Fruit fly (Drosophila melanogaster) whole organism, embryonic: ENCODE results near the gene att-ORFB.
A peak's percentile ranks its signal among the peaks of the same experiment; 100 is the strongest.

Source experiments
- CG10366 ChIP-seq: fragments of 200-800 bp; sonication (Bioruptor generic); IDR thresholded peaks from 2 replicates; pipeline ENCODE4 v1.3.6; 2022; ENCODE audit warnings: missing biosample characterization, missing genetic modification characterization
- CG12071 ChIP-seq: fragments of 200-800 bp; sonication (Bioruptor generic); optimal IDR thresholded peaks from 3 replicates; lab custom pipeline; 2018; ENCODE audit warnings: missing biosample characterization, mild to moderate bottlenecking, missing genetic modification characterization
- CG13287 ChIP-seq: fragments of 200-800 bp; sonication (Bioruptor generic); IDR thresholded peaks from 2 replicates; pipeline ENCODE4 v1.3.6; 2022; ENCODE audit warnings: missing biosample characterization, missing genetic modification characterization; ENCODE audit not compliant: partially characterized antibody
- CG14014 ChIP-seq: fragments of 200-800 bp; sonication (Bioruptor generic); IDR thresholded peaks from 2 replicates; pipeline ENCODE4 v1.3.6; 2022; ENCODE audit warnings: missing biosample characterization, missing genetic modification characterization
- CG17829 ChIP-seq: fragments of 200-800 bp; optimal IDR thresholded peaks from 2 replicates; lab custom pipeline; 2019; ENCODE audit warnings: missing biosample characterization, mild to moderate bottlenecking, missing genetic modification characterization, moderate library complexity
- CG2120 ChIP-seq: fragments of 200-800 bp; sonication (Bioruptor generic); optimal IDR thresholded peaks from 3 replicates; lab custom pipeline; 2016; ENCODE audit warnings: missing biosample characterization, missing genetic modification characterization
- CG31441 ChIP-seq: fragments of 200-800 bp; sonication (Bioruptor generic); IDR thresholded peaks from 2 replicates; pipeline ENCODE4 v1.3.6; 2022; ENCODE audit warnings: missing biosample characterization, missing genetic modification characterization
- CG34422 ChIP-seq: fragments of 200-800 bp; sonication (Bioruptor generic); IDR thresholded peaks from 3 replicates; pipeline ENCODE4 v1.3.6; 2022; ENCODE audit warnings: missing biosample characterization, missing genetic modification characterization
- CG4360 ChIP-seq: fragments of 200-800 bp; sonication (Bioruptor generic); IDR thresholded peaks from 2 replicates; pipeline ENCODE4 v1.3.6; 2022; ENCODE audit warnings: missing biosample characterization, missing genetic modification characterization
- CG4424 ChIP-seq: fragments of 200-800 bp; sonication (Bioruptor generic); optimal IDR thresholded peaks from 3 replicates; lab custom pipeline; 2016; ENCODE audit warnings: missing biosample characterization, missing genetic modification characterization
- CG6683 ChIP-seq: fragments of 200-800 bp; sonication (Bioruptor generic); optimal IDR thresholded peaks from 2 replicates; lab custom pipeline; 2017; ENCODE audit warnings: missing biosample characterization, mild to moderate bottlenecking, missing genetic modification characterization, missing genetic modification reagents
- CG6765 ChIP-seq: fragments of 200-800 bp; sonication (Bioruptor generic); optimal IDR thresholded peaks from 3 replicates; lab custom pipeline; 2017; ENCODE audit warnings: missing biosample characterization, mild to moderate bottlenecking, missing genetic modification characterization
- CG7963 ChIP-seq: fragments of 200-800 bp; sonication (Bioruptor generic); IDR thresholded peaks from 3 replicates; pipeline ENCODE4 v1.3.6; 2022; ENCODE audit warnings: missing biosample characterization, missing genetic modification characterization; ENCODE audit not compliant: partially characterized antibody
- CkIIα-i1 ChIP-seq: fragments of 200-800 bp; sonication (Bioruptor generic); IDR thresholded peaks from 2 replicates; pipeline ENCODE4 v1.3.6; 2022; ENCODE audit warnings: missing biosample characterization, missing genetic modification characterization
- CrebB ChIP-seq: fragments of 200-800 bp; sonication (Bioruptor generic); optimal IDR thresholded peaks from 3 replicates; lab custom pipeline; 2018; ENCODE audit warnings: missing biosample characterization, mild to moderate bottlenecking, missing genetic modification characterization
- HHEX ChIP-seq: fragments of 200-800 bp; sonication (Bioruptor generic); optimal IDR thresholded peaks from 3 replicates; lab custom pipeline; 2017; ENCODE audit warnings: missing biosample characterization, mild to moderate bottlenecking, missing genetic modification characterization, missing genetic modification reagents
- Lhr ChIP-seq: fragments of 200-800 bp; sonication (Bioruptor generic); optimal IDR thresholded peaks from 3 replicates; lab custom pipeline; 2017; ENCODE audit warnings: mild to moderate bottlenecking, missing biosample characterization, missing genetic modification reagents, missing genetic modification characterization
- MESR4 ChIP-seq: fragments of 200-800 bp; sonication (Bioruptor generic); optimal IDR thresholded peaks from 2 replicates; lab custom pipeline; 2018; ENCODE audit warnings: missing biosample characterization, mild to moderate bottlenecking, missing genetic modification characterization, moderate library complexity
- Mad ChIP-seq: fragments of 200-800 bp; sonication (Bioruptor generic); optimal IDR thresholded peaks from 2 replicates; lab custom pipeline; 2016; ENCODE audit warnings: missing biosample characterization, missing genetic modification characterization
- Max ChIP-seq: fragments of 200-800 bp; sonication (Bioruptor generic); optimal IDR thresholded peaks from 2 replicates; lab custom pipeline; 2016; ENCODE audit warnings: missing biosample characterization, mild to moderate bottlenecking, missing genetic modification characterization
- Med ChIP-seq: fragments of 200-800 bp; sonication (Bioruptor generic); peaks from one replicate; lab custom pipeline; 2016; ENCODE audit warnings: missing biosample characterization, missing genetic modification characterization, mild to moderate bottlenecking, inconsistent platforms, moderate library complexity
- Neu2 ChIP-seq: fragments of 200-800 bp; sonication (Bioruptor generic); optimal IDR thresholded peaks from 3 replicates; lab custom pipeline; 2016; ENCODE audit warnings: missing biosample characterization, missing genetic modification characterization, borderline replicate concordance
- NfI ChIP-seq: fragments of 200-800 bp; sonication (Bioruptor generic); optimal IDR thresholded peaks from 3 replicates; lab custom pipeline; 2018; ENCODE audit warnings: missing biosample characterization, mild to moderate bottlenecking, missing genetic modification characterization, moderate library complexity
- Rfx ChIP-seq: fragments of 200-800 bp; sonication (Bioruptor generic); IDR thresholded peaks from 2 replicates; pipeline ENCODE4 v1.3.6; 2022; ENCODE audit warnings: missing biosample characterization, missing genetic modification characterization
- bcd ChIP-seq: fragments of 200-800 bp; sonication (Bioruptor generic); optimal IDR thresholded peaks from 2 replicates; lab custom pipeline; 2017; ENCODE audit warnings: missing biosample characterization, mild to moderate bottlenecking, missing genetic modification characterization
- caup ChIP-seq: fragments of 200-800 bp; sonication (Bioruptor generic); optimal IDR thresholded peaks from 3 replicates; lab custom pipeline; 2017; ENCODE audit warnings: missing biosample characterization, mild to moderate bottlenecking, missing genetic modification characterization, moderate library complexity; ENCODE audit not compliant: severe bottlenecking
- chinmo ChIP-seq: fragments of 200-800 bp; sonication (Bioruptor generic); IDR thresholded peaks from 4 replicates; pipeline ENCODE4 v1.3.6; 2022; ENCODE audit warnings: missing biosample characterization, missing genetic modification characterization; ENCODE audit not compliant: partially characterized antibody
- chm ChIP-seq: fragments of 200-800 bp; sonication (Bioruptor generic); IDR thresholded peaks from 2 replicates; pipeline ENCODE4 v1.3.6; 2022; ENCODE audit warnings: missing biosample characterization, missing genetic modification characterization
- croc ChIP-seq: fragments of 200-800 bp; sonication (Bioruptor generic); conservative IDR thresholded peaks from 3 replicates; pipeline ENCODE4 v1.3.6; 2022; ENCODE audit warnings: missing biosample characterization, missing genetic modification characterization
- dpn ChIP-seq, 2 experiments: fragments of 200-800 bp; sonication (Bioruptor generic); optimal IDR thresholded peaks; 3 replicates each; lab custom pipeline; 2016; ENCODE audit warnings: missing biosample characterization in 2 of 2, missing genetic modification characterization in 2 of 2
- dysf ChIP-seq: fragments of 200-800 bp; sonication (Bioruptor generic); IDR thresholded peaks from 3 replicates; pipeline ENCODE4 v1.3.6; 2022; ENCODE audit warnings: missing biosample characterization, missing genetic modification characterization
- exex ChIP-seq: fragments of 200-800 bp; sonication (Bioruptor generic); optimal IDR thresholded peaks from 4 replicates; lab custom pipeline; 2018; ENCODE audit warnings: missing biosample characterization, mild to moderate bottlenecking, missing genetic modification characterization, moderate library complexity
- fu2 ChIP-seq: fragments of 200-800 bp; sonication (Bioruptor generic); optimal IDR thresholded peaks from 2 replicates; lab custom pipeline; 2016; ENCODE audit warnings: missing biosample characterization, missing genetic modification characterization
- grau ChIP-seq: fragments of 200-800 bp; optimal IDR thresholded peaks from 3 replicates; lab custom pipeline; 2019; ENCODE audit warnings: missing biosample characterization, mild to moderate bottlenecking, missing genetic modification characterization, moderate library complexity
- ind ChIP-seq: fragments of 200-800 bp; sonication (Bioruptor generic); optimal IDR thresholded peaks from 3 replicates; lab custom pipeline; 2016; ENCODE audit warnings: missing biosample characterization, missing genetic modification characterization
- jumu ChIP-seq: fragments of 200-800 bp; sonication (Bioruptor generic); optimal IDR thresholded peaks from 3 replicates; lab custom pipeline; 2016; ENCODE audit warnings: missing biosample characterization, missing genetic modification characterization
- kay ChIP-seq: fragments of 200-800 bp; sonication (Bioruptor generic); optimal IDR thresholded peaks from 2 replicates; lab custom pipeline; 2016; ENCODE audit warnings: missing biosample characterization, missing genetic modification characterization
- kni ChIP-seq: fragments of 200-800 bp; sonication (Bioruptor generic); optimal IDR thresholded peaks from 3 replicates; lab custom pipeline; 2017; ENCODE audit warnings: mild to moderate bottlenecking, missing biosample characterization, missing genetic modification reagents, missing genetic modification characterization
- lab ChIP-seq: fragments of 200-800 bp; sonication (Bioruptor generic); optimal IDR thresholded peaks from 3 replicates; lab custom pipeline; 2017; ENCODE audit warnings: missing biosample characterization, missing genetic modification characterization, mild to moderate bottlenecking, moderate library complexity, missing genetic modification reagents
- odd ChIP-seq: fragments of 200-800 bp; sonication (Bioruptor generic); optimal IDR thresholded peaks from 2 replicates; lab custom pipeline; 2017; ENCODE audit warnings: missing biosample characterization, mild to moderate bottlenecking, missing genetic modification characterization
- pho ChIP-seq: fragments of 200-800 bp; sonication (Bioruptor generic); optimal IDR thresholded peaks from 2 replicates; lab custom pipeline; 2016; ENCODE audit warnings: missing biosample characterization, missing genetic modification characterization
- pros ChIP-seq: fragments of 200-800 bp; sonication (Bioruptor generic); optimal IDR thresholded peaks from 3 replicates; lab custom pipeline; 2019; ENCODE audit warnings: missing biosample characterization, mild to moderate bottlenecking, missing genetic modification characterization, moderate library complexity
- repo ChIP-seq: fragments of 200-800 bp; sonication (Bioruptor generic); optimal IDR thresholded peaks from 2 replicates; lab custom pipeline; 2016; ENCODE audit warnings: missing biosample characterization, missing genetic modification characterization
- sd ChIP-seq: fragments of 200-800 bp; sonication (Bioruptor generic); optimal IDR thresholded peaks from 3 replicates; lab custom pipeline; 2018; ENCODE audit warnings: missing biosample characterization, mild to moderate bottlenecking, missing genetic modification characterization, moderate library complexity
- sens ChIP-seq: fragments of 200-800 bp; sonication (Bioruptor generic); peaks from one replicate; lab custom pipeline; 2016; ENCODE audit warnings: missing biosample characterization, missing genetic modification characterization
- sna ChIP-seq: fragments of 200-800 bp; sonication (Bioruptor generic); IDR thresholded peaks from 2 replicates; pipeline ENCODE4 v1.3.6; 2022; ENCODE audit warnings: missing biosample characterization, missing genetic modification characterization; ENCODE audit not compliant: partially characterized antibody
- unpg ChIP-seq: fragments of 200-800 bp; sonication (Bioruptor generic); optimal IDR thresholded peaks from 3 replicates; lab custom pipeline; 2018; ENCODE audit warnings: missing biosample characterization, mild to moderate bottlenecking, missing genetic modification characterization, moderate library complexity
- vfl ChIP-seq: fragments of 200-800 bp; sonication (Bioruptor generic); optimal IDR thresholded peaks from 2 replicates; lab custom pipeline; 2016; ENCODE audit warnings: missing biosample characterization, missing genetic modification characterization
- vvl ChIP-seq: fragments of 200-800 bp; sonication (Bioruptor generic); IDR thresholded peaks from 2 replicates; pipeline ENCODE4 v1.3.6; 2022; ENCODE audit warnings: missing biosample characterization, missing genetic modification characterization
- wek ChIP-seq: fragments of 200-800 bp; sonication (Bioruptor generic); optimal IDR thresholded peaks from 3 replicates; lab custom pipeline; 2018; ENCODE audit warnings: missing biosample characterization, mild to moderate bottlenecking, missing genetic modification characterization, moderate library complexity

The att-ORFB gene

dm6 chr3R:20574535-20574980, 20.4 kb upstream of the att-ORFB start (continued):
- TF ChIP-seq CG4360 (GFP tag; lab: Robert Waterston, UW) (peak; percentile 38; the same call in 1 of the 2 replicates), CG34422 (GFP tag; lab: Robert Waterston, UW) (peak; percentile 46; the same call in 1 of the 3 replicates), jumu (GFP tag; lab: Kevin White, UChicago) (peak; percentile 13), odd (GFP tag; lab: Kevin White, UChicago) (peak; percentile 22), NfI (peak; percentile 24), sna (GFP tag; lab: Robert Waterston, UW) (no peak), croc (GFP tag; lab: Robert Waterston, UW) (no peak), CrebB (tag; lab: Kevin White, UChicago) (peak; percentile 52), CG17829 (peak; percentile 65), wek (GFP tag; lab: Kevin White, UChicago) (peak; percentile 5), repo (GFP tag; lab: Kevin White, UChicago) (peak; percentile 18), CG6683 (GFP tag; lab: Kevin White, UChicago) (no peak), CG12071 (GFP tag; lab: Kevin White, UChicago) (peak; percentile 33), Max (peak; percentile 58), CG14014 (GFP tag; lab: Robert Waterston, UW) (peak; percentile 12; the same call in 1 of the 2 replicates), HHEX (GFP tag; lab: Kevin White, UChicago) (no peak), vfl (GFP tag; lab: Kevin White, UChicago) (peak; percentile 17), sd (tag; lab: Kevin White, UChicago) (peak; percentile 61), MESR4 (peak; percentile 58), exex (tag; lab: Kevin White, UChicago) (peak; percentile 82), CG10366 (GFP tag; lab: Robert Waterston, UW) (no peak), dysf (GFP tag; lab: Robert Waterston, UW) (no peak), pho (GFP tag; lab: Kevin White, UChicago) (peak; percentile 9), Lhr (GFP tag; lab: Kevin White, UChicago) (no peak), grau (tag; lab: Kevin White, UChicago) (peak; percentile 88), Rfx (GFP tag; lab: Robert Waterston, UW) (peak; percentile 15; the same call in 1 of the 2 replicates), lab (GFP tag; lab: Kevin White, UChicago) (peak; percentile 44), caup (peak; percentile 42), chm (GFP tag; lab: Robert Waterston, UW) (peak; percentile 62), bcd (GFP tag; lab: Kevin White, UChicago) (no peak), chinmo (GFP tag; lab: Robert Waterston, UW) (peak; percentile 72; the same call in 3 of the 4 replicates), kni (peak; percentile 76), dpn (GFP tag; optimal IDR thresholded peaks at IDR 0.05; lab: Kevin White, UChicago) (peak in 1 of 2 experiments; percentile 21), CG4424 (GFP tag; lab: Kevin White, UChicago) (no peak), CkIIα-i1 (GFP tag; lab: Robert Waterston, UW) (no peak), CG13287 (GFP tag; lab: Robert Waterston, UW) (peak; percentile 31; the same call in 1 of the 2 replicates), CG2120 (no peak), CG6765 (GFP tag; lab: Kevin White, UChicago) (peak; percentile 43), Mad (GFP tag; lab: Kevin White, UChicago) (no peak), CG31441 (GFP tag; lab: Robert Waterston, UW) (no peak; the same call in 1 of the 2 replicates), sens (GFP tag; lab: Kevin White, UChicago) (peak; percentile 54), ind (GFP tag; lab: Kevin White, UChicago) (no peak), unpg (GFP tag; lab: Kevin White, UChicago) (peak; percentile 2), pros (GFP tag; lab: Kevin White, UChicago) (no peak), Neu2 (GFP tag; lab: Kevin White, UChicago) (no peak), CG7963 (GFP tag; lab: Robert Waterston, UW) (no peak), kay (GFP tag; lab: Kevin White, UChicago) (peak; percentile 5), Med (GFP tag; lab: Kevin White, UChicago) (peak; percentile 92), vvl (peak; percentile 32; the same call in 1 of the 2 replicates), fu2 (GFP tag; lab: Kevin White, UChicago) (peak; percentile 32)
